Worm (Caenorhabditis elegans) whole organism, L2 larva: ENCODE results near the gene srh-140.

Source experiments
- R02D3.7 ChIP-seq: fragments of 150-350 bp; optimal IDR thresholded peaks from 2 replicates; lab custom pipeline; 2014; ENCODE audit warnings: missing biosample characterization, missing genetic modification characterization
- Y55F3AM.14 ChIP-seq: fragments of 200-800 bp; sonication (Bioruptor generic); optimal IDR thresholded peaks from 2 replicates; lab custom pipeline; 2018; ENCODE audit warnings: mild to moderate bottlenecking, missing genetic modification characterization, missing compliant biosample characterization
- ZK546.5 ChIP-seq: sonication (generic microtip); optimal IDR thresholded peaks from 2 replicates; lab custom pipeline; 2017; ENCODE audit warnings: missing biosample characterization, missing genetic modification characterization
- alr-1 ChIP-seq: fragments of 150-350 bp; optimal IDR thresholded peaks from 2 replicates; lab custom pipeline; 2014; ENCODE audit warnings: missing biosample characterization, missing genetic modification characterization
- aly-2 ChIP-seq: fragments of 150-350 bp; optimal IDR thresholded peaks from 2 replicates; lab custom pipeline; 2014; ENCODE audit warnings: missing biosample characterization, missing genetic modification characterization
- ama-1 ChIP-seq: fragments of 150-350 bp; optimal IDR thresholded peaks from 2 replicates; lab custom pipeline; 2018; ENCODE audit warnings: inconsistent platforms
- ceh-16 ChIP-seq: fragments of 150-350 bp; optimal IDR thresholded peaks from 2 replicates; lab custom pipeline; 2014; ENCODE audit warnings: missing biosample characterization, missing genetic modification characterization
- crh-2 ChIP-seq: sonication (generic microtip); optimal IDR thresholded peaks from 2 replicates; lab custom pipeline; 2017; ENCODE audit warnings: missing biosample characterization, missing genetic modification characterization
- dmd-4 ChIP-seq: sonication (generic microtip); optimal IDR thresholded peaks from 2 replicates; lab custom pipeline; 2017; ENCODE audit warnings: missing biosample characterization, missing genetic modification characterization
- egl-27 ChIP-seq: sonication (generic microtip); optimal IDR thresholded peaks from 3 replicates; lab custom pipeline; 2017; ENCODE audit warnings: missing biosample characterization, missing genetic modification reagents, missing genetic modification characterization
- elt-1 ChIP-seq: fragments of 150-350 bp; optimal IDR thresholded peaks from 2 replicates; lab custom pipeline; 2014; ENCODE audit warnings: missing biosample characterization, missing genetic modification characterization
- elt-3 ChIP-seq: sonication (generic microtip); optimal IDR thresholded peaks from 2 replicates; lab custom pipeline; 2017; ENCODE audit warnings: missing biosample characterization, missing genetic modification characterization
- lin-11 ChIP-seq: fragments of 150-350 bp; sonication (generic microtip); optimal IDR thresholded peaks from 2 replicates; lab custom pipeline; 2014; ENCODE audit warnings: missing biosample characterization, missing genetic modification characterization, inconsistent platforms, mixed read lengths
- lin-13 ChIP-seq: fragments of 150-350 bp; optimal IDR thresholded peaks from 2 replicates; lab custom pipeline; 2014; ENCODE audit warnings: missing biosample characterization, missing genetic modification reagents, missing genetic modification characterization
- lin-39 ChIP-seq: fragments of 150-350 bp; optimal IDR thresholded peaks from 2 replicates; lab custom pipeline; 2014; ENCODE audit warnings: missing biosample characterization, missing genetic modification reagents, missing genetic modification characterization
- lsy-2 ChIP-seq, 2 experiments: fragments of 150-350 bp in 1 of 2; sonication (generic microtip) in 1 of 2; optimal IDR thresholded peaks; 2 replicates each; lab custom pipeline; 2014 to 2017; ENCODE audit warnings: missing biosample characterization in 2 of 2, missing genetic modification characterization in 2 of 2
- mab-5 ChIP-seq: fragments of 150-350 bp; optimal IDR thresholded peaks from 2 replicates; lab custom pipeline; 2014; ENCODE audit warnings: missing biosample characterization, missing genetic modification characterization
- mdl-1 ChIP-seq, 2 experiments: fragments of 150-350 bp in 1 of 2; sonication (generic microtip) in 1 of 2; optimal IDR thresholded peaks; 2 replicates each; lab custom pipeline; 2017; ENCODE audit warnings: missing biosample characterization in 2 of 2, missing genetic modification characterization in 2 of 2
- nhr-10 ChIP-seq: sonication (generic microtip); optimal IDR thresholded peaks from 2 replicates; lab custom pipeline; 2017; ENCODE audit warnings: missing biosample characterization, missing genetic modification characterization
- nhr-12 ChIP-seq: fragments of 150-350 bp; optimal IDR thresholded peaks from 2 replicates; lab custom pipeline; 2014; ENCODE audit warnings: missing biosample characterization, missing genetic modification characterization
- nhr-23 ChIP-seq: fragments of 150-350 bp; optimal IDR thresholded peaks from 2 replicates; lab custom pipeline; 2014; ENCODE audit warnings: missing biosample characterization, missing genetic modification reagents, missing genetic modification characterization
- nhr-237 ChIP-seq: fragments of 150-350 bp; optimal IDR thresholded peaks from 2 replicates; lab custom pipeline; 2014; ENCODE audit warnings: missing biosample characterization, missing genetic modification characterization
- nhr-6 ChIP-seq: fragments of 150-350 bp; optimal IDR thresholded peaks from 2 replicates; lab custom pipeline; 2014; ENCODE audit warnings: missing biosample characterization, missing genetic modification characterization
- nhr-77 ChIP-seq: fragments of 150-350 bp; optimal IDR thresholded peaks from 2 replicates; lab custom pipeline; 2014; ENCODE audit warnings: missing biosample characterization, missing genetic modification characterization
- peb-1 ChIP-seq: fragments of 150-350 bp; optimal IDR thresholded peaks from 2 replicates; lab custom pipeline; 2014; ENCODE audit warnings: missing biosample characterization, missing genetic modification characterization
- sem-4 ChIP-seq: fragments of 150-350 bp; optimal IDR thresholded peaks from 2 replicates; lab custom pipeline; 2014; ENCODE audit warnings: missing biosample characterization, missing genetic modification reagents, missing genetic modification characterization
- skn-1 ChIP-seq: sonication (generic microtip); optimal IDR thresholded peaks from 2 replicates; lab custom pipeline; 2017; ENCODE audit warnings: missing biosample characterization, missing genetic modification characterization
- sma-9 ChIP-seq, 2 experiments: fragments of 150-350 bp in 1 of 2; sonication (generic microtip) in 1 of 2; optimal IDR thresholded peaks; 2 replicates each; lab custom pipeline; 2014 to 2016; ENCODE audit warnings: missing genetic modification characterization in 2 of 2, mild to moderate bottlenecking in 1 of 2, missing biosample characterization in 1 of 2, missing compliant biosample characterization in 1 of 2, missing genetic modification reagents in 1 of 2, moderate library complexity in 1 of 2
- snpc-4 ChIP-seq: fragments of 150-350 bp; optimal IDR thresholded peaks from 2 replicates; lab custom pipeline; 2014; ENCODE audit warnings: missing biosample characterization, missing genetic modification characterization
- unc-39 ChIP-seq: fragments of 150-350 bp; optimal IDR thresholded peaks from 2 replicates; lab custom pipeline; 2014; ENCODE audit warnings: missing biosample characterization, missing genetic modification characterization
- unc-55 ChIP-seq: fragments of 150-350 bp; sonication (generic microtip); optimal IDR thresholded peaks from 3 replicates; lab custom pipeline; 2014; ENCODE audit warnings: missing biosample characterization, missing genetic modification reagents, missing genetic modification characterization
- zag-1 ChIP-seq: fragments of 150-350 bp; optimal IDR thresholded peaks from 2 replicates; lab custom pipeline; 2014; ENCODE audit warnings: missing biosample characterization, missing genetic modification characterization
- ztf-1 ChIP-seq: fragments of 200-800 bp; sonication (Bioruptor generic); conservative IDR thresholded peaks from 2 replicates; pipeline ENCODE4 v1.3.6; 2022; ENCODE audit warnings: missing genetic modification characterization, missing compliant biosample characterization
- ztf-11 ChIP-seq: sonication (generic microtip); optimal IDR thresholded peaks from 2 replicates; lab custom pipeline; 2017; ENCODE audit warnings: missing biosample characterization, missing genetic modification characterization
- ztf-4 ChIP-seq: fragments of 150-350 bp; optimal IDR thresholded peaks from 2 replicates; lab custom pipeline; 2014; ENCODE audit warnings: missing biosample characterization, missing genetic modification characterization

Gene srh-140

DNA sequence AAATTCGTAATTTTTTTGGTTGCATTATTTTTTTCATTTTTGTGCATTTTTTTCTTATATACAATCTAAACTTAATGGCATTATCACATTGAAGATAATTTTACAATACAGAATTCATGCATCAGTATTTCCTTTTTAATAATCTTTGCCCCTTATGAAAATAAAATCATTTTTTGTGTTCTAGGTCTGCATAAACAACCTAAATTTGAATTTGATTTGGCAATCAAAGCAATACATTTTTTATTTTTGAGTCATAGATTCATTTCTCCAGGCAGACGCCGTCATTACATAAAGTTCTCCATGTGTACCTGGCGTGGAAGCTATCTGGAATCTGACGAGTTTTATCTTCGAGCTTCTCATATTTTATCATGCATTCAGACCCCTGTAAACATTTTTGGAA, at the start of gene srh-140:
Gene srh-140, plus strand, starts transcription at position 301 of the 400 bp plus-strand sequence.
- TF ChIP-seq egl-27 (tag; lab: Kevin White, UChicago) (no peak), elt-3 (no peak), lin-39 (tag; lab: Kevin White, UChicago) (no peak), nhr-77 (tag; lab: Kevin White, UChicago) (no peak), unc-39 (no peak), elt-1 (tag; lab: Kevin White, UChicago) (no peak), nhr-237 (tag; lab: Kevin White, UChicago) (no peak), nhr-10 (tag; lab: Kevin White, UChicago) (no peak), ama-1 (no peak), mab-5 (tag; lab: Kevin White, UChicago) (no peak), alr-1 (no peak), aly-2 (no peak), sem-4 (tag; lab: Kevin White, UChicago) (no peak), nhr-6 (tag; lab: Kevin White, UChicago) (no peak), ZK546.5 (no peak), dmd-4 (no peak), lin-13 (GFP tag; lab: Kevin White, UChicago) (no peak)

DNA sequence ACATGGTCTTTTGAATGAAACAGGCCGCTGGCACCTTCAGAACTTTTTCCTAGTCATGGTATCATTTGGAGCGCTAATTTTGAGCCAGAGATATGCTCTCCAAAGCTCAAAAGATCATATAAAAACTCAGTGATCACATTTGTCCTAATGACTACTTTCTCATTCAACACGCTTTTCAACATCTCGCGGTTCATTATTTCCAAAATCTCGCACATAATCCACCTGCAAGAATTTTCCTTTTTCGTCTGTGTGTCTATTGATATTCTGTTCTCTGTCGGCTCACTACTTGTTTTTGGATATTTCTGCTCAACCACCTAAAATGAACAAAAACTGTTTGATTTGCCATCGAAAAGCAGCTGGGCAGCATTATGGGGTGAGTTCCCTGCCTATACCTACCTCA, 48.3 kb upstream of the srh-140 start, which contains the start of gene nhr-51:
Gene nhr-51, plus strand, starts transcription at position 301 of the 400 bp plus-strand sequence.
- TF ChIP-seq nhr-10 (tag; lab: Kevin White, UChicago) = no peak
- TF ChIP-seq nhr-12 (tag; lab: Kevin White, UChicago) = no peak

ce11 chrV:15674899-15675298, 47.1 kb upstream of the srh-140 start:
- no peak for TF ChIP-seq ztf-1 (GFP tag; lab: Robert Waterston, UW)

DNA sequence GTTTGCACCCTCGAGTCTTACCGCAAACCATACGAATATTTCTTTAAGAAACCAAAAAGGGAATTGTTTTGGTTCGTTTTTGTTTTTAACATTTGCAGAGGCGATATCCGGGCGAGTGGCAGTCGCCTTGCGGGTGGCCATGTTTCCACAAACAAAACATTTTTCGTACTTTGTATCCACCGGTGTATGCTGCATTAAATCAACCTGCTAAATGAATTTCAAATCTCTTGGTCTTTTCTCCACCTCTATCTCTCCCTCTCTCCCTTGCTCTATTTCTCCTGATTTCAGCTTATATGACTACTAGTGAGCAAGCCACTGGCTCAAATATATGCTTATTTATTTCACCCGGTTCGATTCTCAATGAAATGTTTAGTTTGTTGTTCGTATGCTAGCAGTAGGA, 44.8 kb upstream of the srh-140 start, which contains the start of gene nhr-52:
Gene nhr-52, plus strand, starts transcription at position 301 of the 400 bp plus-strand sequence.
- TF ChIP-seq lsy-2 (tag; optimal IDR thresholded peaks at IDR 0.05; lab: Kevin White, UChicago) = no peak
- TF ChIP-seq ztf-11 = no peak
- no peak for TF ChIP-seq nhr-10 (tag; lab: Kevin White, UChicago)
- TF ChIP-seq ceh-16 (tag; lab: Kevin White, UChicago) = no peak
- no peak for TF ChIP-seq sem-4 (tag; lab: Kevin White, UChicago)

ce11 chrV:15685599-15685998, 36.4 kb upstream of the srh-140 start, which contains the start of gene nhr-196:
Gene nhr-196, plus strand, starts transcription at chrV:15685716.
- TF ChIP-seq zag-1 (tag; lab: Kevin White, UChicago) (no peak), ztf-4 (no peak), skn-1 (tag; lab: Kevin White, UChicago) (no peak), lin-11 (tag; lab: Kevin White, UChicago) (no peak), sma-9 (GFP tag; optimal IDR thresholded peaks at IDR 0.05; lab: Kevin White, UChicago) (no peak), sma-9 (tag; optimal IDR thresholded peaks at IDR 0.05; lab: Kevin White, UChicago) (no peak)

- TF ChIP-seq egl-27 (tag; lab: Kevin White, UChicago) (no peak), Y55F3AM.14 (no peak), elt-3 (no peak), sem-4 (tag; lab: Kevin White, UChicago) (no peak), snpc-4 (tag; lab: Kevin White, UChicago) (no peak), sma-9 (GFP tag; optimal IDR thresholded peaks at IDR 0.05; lab: Kevin White, UChicago) (no peak), sma-9 (tag; optimal IDR thresholded peaks at IDR 0.05; lab: Kevin White, UChicago) (no peak), peb-1 (tag; lab: Kevin White, UChicago) (no peak), ZK546.5 (no peak), lin-13 (GFP tag; lab: Kevin White, UChicago) (no peak), ztf-4 (no peak)
Observed at ce11 chrV:15687660-15688059, 34.3 kb upstream of the srh-140 start, which contains the start of gene nhr-197. Gene nhr-197, plus strand, starts transcription at chrV:15687960.

DNA sequence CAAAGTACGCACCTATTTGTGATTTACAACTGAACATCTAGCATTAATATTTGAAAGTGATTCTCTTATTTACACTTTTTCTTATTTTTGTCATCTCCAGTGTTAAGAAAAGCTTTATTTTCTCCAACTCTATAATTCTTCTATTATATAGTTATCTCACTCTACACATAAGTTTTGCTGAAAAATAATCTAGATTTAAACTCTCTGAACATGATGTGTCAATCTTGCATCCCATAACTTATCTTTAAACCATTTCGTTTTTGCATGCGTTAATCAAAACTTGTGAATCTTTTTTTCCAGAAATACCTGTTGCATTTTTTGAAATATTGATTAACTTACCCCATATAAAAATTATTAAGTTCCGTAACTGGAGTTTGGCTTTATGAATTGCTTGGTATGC, 32.0 kb upstream of the srh-140 start, which contains the start of gene nhr-268:
Gene nhr-268, plus strand, starts transcription at position 301 of the 400 bp plus-strand sequence.
- TF ChIP-seq nhr-237 (tag; lab: Kevin White, UChicago) = no peak
- TF ChIP-seq lin-13 (GFP tag; lab: Kevin White, UChicago) = no peak
- TF ChIP-seq elt-3 = no peak
- no peak for TF ChIP-seq nhr-10 (tag; lab: Kevin White, UChicago)
- no peak for TF ChIP-seq lsy-2 (tag; optimal IDR thresholded peaks at IDR 0.05; lab: Kevin White, UChicago)
- no peak for TF ChIP-seq lin-39 (tag; lab: Kevin White, UChicago)
- TF ChIP-seq mab-5 (tag; lab: Kevin White, UChicago) = no peak
- TF ChIP-seq nhr-12 (tag; lab: Kevin White, UChicago) = no peak
- TF ChIP-seq ztf-11 = no peak
- TF ChIP-seq ZK546.5 = no peak
- TF ChIP-seq R02D3.7 (tag; lab: Kevin White, UChicago) = no peak
- TF ChIP-seq nhr-23 (tag; lab: Kevin White, UChicago) = no peak
- TF ChIP-seq unc-55 (GFP tag; lab: Kevin White, UChicago) = no peak
- TF ChIP-seq mdl-1 (tag; optimal IDR thresholded peaks at IDR 0.05; lab: Kevin White, UChicago) = no peak
- TF ChIP-seq crh-2 (tag; lab: Kevin White, UChicago) = no peak
- TF ChIP-seq aly-2 = no peak
- TF ChIP-seq, all 48 proteins: peak for 0
